Worm (Caenorhabditis elegans) whole organism, late embryonic: ENCODE results near the gene C36E6.8.

Experiments
- C38D4.7 ChIP-seq: fragments of 200-800 bp; sonication (Bioruptor generic); optimal IDR thresholded peaks from 2 replicates; lab custom pipeline; 2018; ENCODE audit warnings: mild to moderate bottlenecking, missing genetic modification characterization, moderate library complexity, missing compliant biosample characterization
- elt-2 ChIP-seq: sonication (generic microtip); optimal IDR thresholded peaks from 2 replicates; lab custom pipeline; 2016; ENCODE audit warnings: missing genetic modification reagents, missing genetic modification characterization, missing compliant biosample characterization

DNA sequence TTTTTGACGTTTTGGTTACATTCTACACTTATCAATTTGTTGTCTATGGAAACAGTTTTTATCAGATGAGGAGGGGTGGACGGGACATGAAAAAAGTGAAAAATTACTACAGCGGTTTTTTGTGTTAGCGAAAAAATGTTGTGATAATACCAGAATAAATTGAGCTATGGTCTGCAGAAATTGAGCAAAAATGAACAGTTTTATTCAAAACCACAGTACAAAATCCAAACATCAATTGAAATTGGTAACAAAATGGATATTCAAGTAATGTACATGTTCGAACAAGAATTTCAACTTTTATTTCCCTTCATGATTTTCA, 13.9 kb upstream of the C36E6.8 start:
- TF ChIP-seq elt-2 (tag; lab: Kevin White, UChicago) = no peak
- TF ChIP-seq C38D4.7 (GFP tag; lab: Kevin White, UChicago) = no peak
